Worm (Caenorhabditis elegans) whole organism, early embryonic: Measurements from ENCODE around the gene M05D6.1.

Source experiments
- B0310.2 ChIP-seq: sonication (generic microtip); optimal IDR thresholded peaks from 2 replicates; lab custom pipeline; 2016; ENCODE audit warnings: mild to moderate bottlenecking, missing genetic modification characterization, missing compliant biosample characterization
- F13C5.2 ChIP-seq: sonication (generic microtip); optimal IDR thresholded peaks from 2 replicates; lab custom pipeline; 2017; ENCODE audit warnings: mild to moderate bottlenecking, missing genetic modification characterization, inconsistent platforms, missing compliant biosample characterization
- aly-1 ChIP-seq: sonication (generic microtip); optimal IDR thresholded peaks from 2 replicates; lab custom pipeline; 2016; ENCODE audit warnings: missing genetic modification characterization, missing compliant biosample characterization
- ama-1 ChIP-seq: fragments of 150-350 bp; optimal IDR thresholded peaks from 2 replicates; lab custom pipeline; 2014
- ceh-13 ChIP-seq: fragments of 200-800 bp; sonication (Bioruptor generic); optimal IDR thresholded peaks from 2 replicates; lab custom pipeline; 2018; ENCODE audit warnings: mild to moderate bottlenecking, missing genetic modification characterization, missing compliant biosample characterization
- ceh-36 ChIP-seq: sonication (generic microtip); optimal IDR thresholded peaks from 2 replicates; lab custom pipeline; 2016; ENCODE audit warnings: missing genetic modification characterization, inconsistent platforms, missing compliant biosample characterization
- ets-7 ChIP-seq: sonication (generic microtip); optimal IDR thresholded peaks from 2 replicates; lab custom pipeline; 2016; ENCODE audit warnings: missing genotype, missing genetic modification characterization, missing compliant biosample characterization
- flt-1 ChIP-seq: fragments of 200-800 bp; sonication (Bioruptor generic); IDR thresholded peaks from 2 replicates; pipeline ENCODE4 v1.3.6; 2022; ENCODE audit warnings: missing genetic modification characterization, missing compliant biosample characterization
- hmbx-1 ChIP-seq: sonication (generic microtip); optimal IDR thresholded peaks from 2 replicates; lab custom pipeline; 2016; ENCODE audit warnings: mild to moderate bottlenecking, missing genetic modification characterization, missing compliant biosample characterization
- hmg-4 ChIP-seq: fragments of 200-800 bp; sonication (Bioruptor generic); optimal IDR thresholded peaks from 2 replicates; lab custom pipeline; 2018; ENCODE audit warnings: mild to moderate bottlenecking, missing genetic modification characterization, missing compliant biosample characterization
- hnd-1 ChIP-seq: sonication (generic microtip); optimal IDR thresholded peaks from 2 replicates; lab custom pipeline; 2016; ENCODE audit warnings: missing genetic modification characterization, missing compliant biosample characterization
- pes-1 ChIP-seq: fragments of 200-800 bp; sonication (Bioruptor generic); IDR thresholded peaks from 2 replicates; pipeline ENCODE4 v1.3.6; 2022; ENCODE audit warnings: missing genetic modification reagents, missing genetic modification characterization, missing compliant biosample characterization
- scrt-1 ChIP-seq: fragments of 200-800 bp; sonication (Bioruptor generic); IDR thresholded peaks from 2 replicates; pipeline ENCODE4 v1.3.6; 2022; ENCODE audit warnings: missing genetic modification characterization, missing compliant biosample characterization
- sea-1 ChIP-seq: fragments of 200-800 bp; sonication (Bioruptor generic); conservative IDR thresholded peaks from 2 replicates; pipeline ENCODE4 v1.3.6; 2022; ENCODE audit warnings: missing genetic modification characterization, missing compliant biosample characterization
- tbx-11 ChIP-seq: fragments of 200-800 bp; sonication (Bioruptor generic); IDR thresholded peaks from 2 replicates; pipeline ENCODE4 v1.3.6; 2022; ENCODE audit warnings: missing genetic modification characterization, missing compliant biosample characterization
- tbx-37 ChIP-seq: fragments of 200-800 bp; sonication (Bioruptor generic); conservative IDR thresholded peaks from 2 replicates; pipeline ENCODE4 v1.3.6; 2022; ENCODE audit warnings: missing genetic modification reagents, missing genetic modification characterization, missing compliant biosample characterization
- tra-4 ChIP-seq: sonication (generic microtip); optimal IDR thresholded peaks from 2 replicates; lab custom pipeline; 2017; ENCODE audit warnings: missing genetic modification characterization, missing compliant biosample characterization

Gene M05D6.1

DNA sequence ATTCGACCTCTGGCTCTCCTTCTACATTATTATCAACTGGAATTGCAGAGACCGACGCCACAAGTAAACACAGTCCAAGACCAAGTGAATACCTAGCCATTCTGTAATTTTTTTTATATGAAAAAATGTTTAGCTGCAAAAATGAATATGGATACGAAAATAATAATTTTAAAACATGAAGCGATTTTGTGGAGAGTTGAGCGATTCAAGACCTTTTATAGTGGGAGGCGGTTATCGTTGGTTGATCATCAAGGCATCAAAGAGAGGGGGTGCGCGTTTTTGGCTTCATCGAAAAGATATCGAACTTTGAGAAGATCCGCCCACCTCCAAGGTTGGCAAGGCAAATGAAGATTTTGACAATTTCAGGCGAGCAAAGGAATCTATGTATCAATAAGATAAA lies 28.5 kb downstream of the M05D6.1 start, which contains the start of gene cut-3:
cut-3 (minus strand) TSS at position 101 of the 400 bp plus-strand sequence.
- no peak for TF ChIP-seq sea-1 (GFP tag; lab: Robert Waterston, UW)
- no peak for TF ChIP-seq tbx-11 (GFP tag; lab: Robert Waterston, UW)
- TF ChIP-seq hnd-1 (tag; lab: Kevin White, UChicago), result no peak
- no peak for TF ChIP-seq ceh-36 (tag; lab: Kevin White, UChicago)
- no peak for TF ChIP-seq tbx-37 (GFP tag; lab: Robert Waterston, UW)
- TF ChIP-seq B0310.2, result no peak
- TF ChIP-seq hmbx-1 (tag; lab: Kevin White, UChicago), result no peak
- TF ChIP-seq F13C5.2 (tag; lab: Kevin White, UChicago), result no peak
- no peak for TF ChIP-seq ets-7
- TF ChIP-seq ama-1 (lab: Kevin White, UChicago), result no peak

DNA sequence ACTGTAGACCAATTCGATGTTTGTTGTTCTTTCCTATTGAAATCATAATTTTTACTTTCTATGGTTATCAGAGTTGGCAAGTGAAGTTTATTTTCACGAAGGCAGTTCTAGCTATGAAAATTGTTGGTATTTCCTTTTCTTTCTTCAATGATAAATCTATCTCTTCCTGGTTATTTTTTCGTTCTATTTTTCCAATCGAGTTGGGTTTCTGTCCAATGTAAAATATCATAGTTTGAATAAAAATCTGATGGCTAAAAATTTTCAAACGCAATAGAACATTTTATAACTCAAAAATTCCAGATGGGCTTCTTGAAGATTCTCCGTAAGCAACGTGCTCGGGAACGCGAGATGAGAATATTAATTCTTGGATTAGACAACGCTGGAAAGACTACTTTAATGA lies 31.2 kb downstream of the M05D6.1 start, which contains the start of gene evl-20:
evl-20 (plus strand) TSS at position 301 of the 400 bp plus-strand sequence.
- no peak for TF ChIP-seq tbx-11 (GFP tag; lab: Robert Waterston, UW)
- no peak for TF ChIP-seq hnd-1 (tag; lab: Kevin White, UChicago)
- TF ChIP-seq ets-7, result no peak
- TF ChIP-seq B0310.2, result no peak
- no peak for TF ChIP-seq ceh-13
- TF ChIP-seq hmbx-1 (tag; lab: Kevin White, UChicago), result no peak
- no peak for TF ChIP-seq hmg-4
- no peak for TF ChIP-seq scrt-1 (GFP tag; lab: Robert Waterston, UW)
- TF ChIP-seq tra-4 (tag; lab: Kevin White, UChicago), result no peak

DNA sequence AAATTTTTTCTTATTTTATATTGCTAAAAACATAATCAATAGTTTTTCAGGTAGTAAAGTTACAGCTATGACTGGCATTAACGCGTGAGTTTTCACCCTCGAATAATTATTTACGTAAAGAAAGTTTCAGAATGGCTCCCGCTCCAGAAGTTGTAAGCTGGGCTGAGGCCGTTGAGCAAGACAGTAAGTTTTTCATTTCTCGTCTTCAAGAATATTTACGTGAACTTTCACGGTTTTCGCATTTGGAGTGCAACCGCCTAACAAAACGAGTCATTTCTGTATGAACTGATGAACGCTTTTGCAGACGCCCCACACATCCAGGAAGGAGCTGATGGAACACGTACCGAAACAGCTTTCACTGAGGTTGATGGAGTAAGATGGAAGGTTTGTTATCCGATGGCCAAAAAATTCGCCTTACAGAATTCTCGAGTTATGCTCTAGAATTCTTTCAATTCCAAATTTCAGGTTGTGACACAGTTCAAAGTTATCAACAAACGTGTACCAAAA lies 32.4 kb downstream of the M05D6.1 start, which contains the start of gene eif-3.G:
eif-3.G (plus strand) TSS at position 51 of the 507 bp plus-strand sequence.
- TF ChIP-seq aly-1 (no peak), pes-1 (GFP tag; lab: Robert Waterston, UW) (no peak), B0310.2 (no peak), ceh-36 (tag; lab: Kevin White, UChicago) (no peak), hmbx-1 (tag; lab: Kevin White, UChicago) (no peak), scrt-1 (GFP tag; lab: Robert Waterston, UW) (no peak), sea-1 (GFP tag; lab: Robert Waterston, UW) (no peak), ets-7 (no peak), ceh-13 (no peak), hmg-4 (no peak), hnd-1 (tag; lab: Kevin White, UChicago) (no peak), tbx-37 (GFP tag; lab: Robert Waterston, UW) (no peak), tra-4 (tag; lab: Kevin White, UChicago) (no peak), F13C5.2 (tag; lab: Kevin White, UChicago) (no peak), ama-1 (lab: Kevin White, UChicago) (no peak), flt-1 (GFP tag; lab: Robert Waterston, UW) (no peak), tbx-11 (GFP tag; lab: Robert Waterston, UW) (no peak)

DNA sequence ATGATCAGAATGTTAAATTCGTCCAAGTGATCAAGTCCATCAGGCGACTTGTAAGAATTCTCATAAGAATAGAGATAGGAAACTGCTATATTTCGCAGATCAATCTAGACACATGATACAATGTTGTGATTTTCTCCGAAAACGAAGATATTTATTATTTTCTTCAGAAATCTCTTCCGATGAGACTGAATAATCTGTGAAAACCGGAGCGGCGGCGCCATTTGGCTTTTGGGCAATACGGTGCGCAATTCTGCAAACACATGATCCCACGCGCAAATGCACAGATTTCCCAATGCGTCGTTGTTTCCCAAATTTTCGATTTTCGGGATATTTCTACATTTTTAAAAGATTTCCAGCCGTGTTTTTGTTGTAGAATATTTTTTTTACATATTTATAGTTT lies 33.0 kb downstream of the M05D6.1 start:
- TF ChIP-seq hnd-1 (tag; lab: Kevin White, UChicago) (no peak), tra-4 (tag; lab: Kevin White, UChicago) (no peak), F13C5.2 (tag; lab: Kevin White, UChicago) (peak; percentile 59), hmg-4 (peak; percentile 39), tbx-11 (GFP tag; lab: Robert Waterston, UW) (peak; percentile 19; the same call in 1 of the 2 replicates)

DNA sequence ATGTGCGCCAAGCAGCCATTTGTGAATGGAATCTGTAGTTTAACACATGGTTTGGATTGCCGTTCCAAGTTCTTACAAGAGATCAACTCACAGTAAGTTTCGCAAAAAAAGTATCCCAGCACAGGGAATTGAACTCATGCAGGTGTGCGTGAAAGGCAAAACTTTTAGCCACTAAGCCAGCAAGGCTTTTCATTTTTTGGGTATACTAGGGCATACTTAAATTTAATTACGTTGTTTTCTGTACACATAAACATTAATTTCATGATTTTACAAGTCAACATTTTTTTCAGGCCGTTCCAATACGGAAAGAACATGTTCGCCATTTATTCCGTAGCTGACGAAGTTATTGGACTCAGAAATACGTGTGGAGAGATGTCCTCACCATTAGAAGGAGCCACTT lies 33.7 kb downstream of the M05D6.1 start:
- TF ChIP-seq tbx-37 (GFP tag; lab: Robert Waterston, UW) (no peak), pes-1 (GFP tag; lab: Robert Waterston, UW) (no peak), hnd-1 (tag; lab: Kevin White, UChicago) (no peak), ceh-36 (tag; lab: Kevin White, UChicago) (no peak), ets-7 (no peak), flt-1 (GFP tag; lab: Robert Waterston, UW) (no peak), sea-1 (GFP tag; lab: Robert Waterston, UW) (no peak), tra-4 (tag; lab: Kevin White, UChicago) (no peak), B0310.2 (no peak)

DNA sequence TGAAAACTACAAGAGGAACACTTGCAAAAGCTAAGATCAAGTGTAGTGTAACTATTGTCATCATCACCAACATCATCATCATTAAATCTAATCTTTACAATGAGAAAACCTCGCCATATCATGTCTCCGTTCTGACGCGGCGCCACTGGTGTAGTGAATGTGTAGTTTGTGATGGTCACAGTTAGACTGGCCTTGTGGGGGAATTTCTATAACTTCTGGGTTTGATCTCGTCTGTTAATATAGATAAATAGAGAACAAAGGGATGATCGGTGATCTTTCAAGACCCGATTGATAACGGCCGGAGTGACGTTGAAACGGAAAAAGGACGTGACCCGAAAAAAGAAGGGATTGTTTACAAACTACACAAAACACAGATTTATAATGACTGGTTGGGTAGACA lies 34.4 kb downstream of the M05D6.1 start:
- TF ChIP-seq hnd-1 (tag; lab: Kevin White, UChicago) (no peak), scrt-1 (GFP tag; lab: Robert Waterston, UW) (no peak), tbx-11 (GFP tag; lab: Robert Waterston, UW) (no peak), hmg-4 (no peak), pes-1 (GFP tag; lab: Robert Waterston, UW) (no peak), hmbx-1 (tag; lab: Kevin White, UChicago) (no peak), tra-4 (tag; lab: Kevin White, UChicago) (no peak)

DNA sequence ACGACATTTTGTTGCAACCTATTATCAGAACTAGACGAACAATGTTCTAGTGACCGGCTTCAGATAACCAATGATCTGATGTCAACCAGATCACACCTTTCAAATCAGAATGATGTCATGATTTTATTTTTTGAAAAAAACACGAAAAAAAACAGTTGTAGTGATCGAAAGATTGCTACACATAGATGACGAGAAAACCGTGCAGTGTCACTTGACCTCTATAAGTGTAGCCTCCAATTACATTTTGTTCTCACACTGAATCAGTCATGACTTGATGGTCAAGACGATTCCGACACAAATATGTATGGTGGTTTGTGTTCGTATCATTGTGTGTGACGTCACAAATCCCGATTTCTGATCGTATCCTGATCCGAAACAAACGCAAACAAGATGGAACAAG lies 35.1 kb downstream of the M05D6.1 start:
- TF ChIP-seq hmg-4 (no peak), hmbx-1 (tag; lab: Kevin White, UChicago) (no peak), scrt-1 (GFP tag; lab: Robert Waterston, UW) (no peak), sea-1 (GFP tag; lab: Robert Waterston, UW) (no peak), ets-7 (no peak), ceh-13 (no peak), ama-1 (lab: Kevin White, UChicago) (no peak), flt-1 (GFP tag; lab: Robert Waterston, UW) (no peak), B0310.2 (no peak), F13C5.2 (tag; lab: Kevin White, UChicago) (no peak), tbx-37 (GFP tag; lab: Robert Waterston, UW) (no peak), pes-1 (GFP tag; lab: Robert Waterston, UW) (no peak), hnd-1 (tag; lab: Kevin White, UChicago) (no peak)
